Worm (Caenorhabditis elegans): ENCODE measurements around the gene C16H3.3.

The C16H3.3 gene

ce11 chrX:17631703-17632102, 21.9 kb upstream of the C16H3.3 start:
- TF ChIP-seq klf-2 (GFP tag; conservative IDR thresholded peaks at IDR 0.05) (no peak), cog-1 (tag; optimal IDR thresholded peaks at IDR 0.05) (no peak), ref-1 (GFP tag; conservative IDR thresholded peaks at IDR 0.05) (no peak), med-1 (GFP tag; optimal IDR thresholded peaks at IDR 0.05; ENCODE audit: insufficient read depth) (no peak)

ce11 chrX:17630888-17631287, 21.0 kb upstream of the C16H3.3 start:
- TF ChIP-seq tab-1 (GFP tag; IDR thresholded peaks at IDR 0.05) = no peak
- TF ChIP-seq cog-1 (tag; optimal IDR thresholded peaks at IDR 0.05) = no peak
- TF ChIP-seq ztf-23 (GFP tag; IDR thresholded peaks at IDR 0.05) = no peak
- TF ChIP-seq flt-1 (GFP tag; IDR thresholded peaks at IDR 0.05) = no peak
- TF ChIP-seq med-1 (GFP tag; optimal IDR thresholded peaks at IDR 0.05; ENCODE audit: insufficient read depth) = no peak
- no peak for TF ChIP-seq klf-2 (GFP tag; conservative IDR thresholded peaks at IDR 0.05)
- no peak for TF ChIP-seq ztf-29 (GFP tag; IDR thresholded peaks at IDR 0.05)
- TF ChIP-seq ref-1 (GFP tag; conservative IDR thresholded peaks at IDR 0.05) = no peak
- no peak for TF ChIP-seq T22C8.4 (GFP tag; IDR thresholded peaks at IDR 0.05)

- no peak for TF ChIP-seq ref-1 (GFP tag; conservative IDR thresholded peaks at IDR 0.05)
- TF ChIP-seq flt-1 (GFP tag; IDR thresholded peaks at IDR 0.05) = 0 out of 2 replicates have a peak, but pooled peaks have one; percentile 11
These were observed 18.5 kb upstream of the C16H3.3 start for ce11 chrX:17628345-17628744.

ce11 chrX:17627923-17628322, 18.1 kb upstream of the C16H3.3 start:
- TF ChIP-seq cog-1 (tag; optimal IDR thresholded peaks at IDR 0.05) (no peak), ztf-23 (GFP tag; IDR thresholded peaks at IDR 0.05) (no peak)

ce11 chrX:17627382-17627781, 17.5 kb upstream of the C16H3.3 start:
- TF ChIP-seq flt-1 (GFP tag; IDR thresholded peaks at IDR 0.05) (no peak), klf-2 (GFP tag; conservative IDR thresholded peaks at IDR 0.05) (no peak), cog-1 (tag; optimal IDR thresholded peaks at IDR 0.05) (no peak), tab-1 (GFP tag; IDR thresholded peaks at IDR 0.05) (no peak), ztf-23 (GFP tag; IDR thresholded peaks at IDR 0.05) (no peak), ztf-29 (GFP tag; IDR thresholded peaks at IDR 0.05) (no peak), med-1 (GFP tag; optimal IDR thresholded peaks at IDR 0.05; ENCODE audit: insufficient read depth) (no peak), T22C8.4 (GFP tag; IDR thresholded peaks at IDR 0.05) (no peak), ref-1 (GFP tag; conservative IDR thresholded peaks at IDR 0.05) (no peak)

ce11 chrX:17626599-17626998, 16.8 kb upstream of the C16H3.3 start:
- TF ChIP-seq cog-1 (tag; optimal IDR thresholded peaks at IDR 0.05) (no peak), flt-1 (GFP tag; IDR thresholded peaks at IDR 0.05) (no peak), ref-1 (GFP tag; conservative IDR thresholded peaks at IDR 0.05) (no peak), T22C8.4 (GFP tag; IDR thresholded peaks at IDR 0.05) (no peak), ztf-23 (GFP tag; IDR thresholded peaks at IDR 0.05) (no peak), tab-1 (GFP tag; IDR thresholded peaks at IDR 0.05) (no peak), klf-2 (GFP tag; conservative IDR thresholded peaks at IDR 0.05) (no peak), ztf-29 (GFP tag; IDR thresholded peaks at IDR 0.05) (no peak), med-1 (GFP tag; optimal IDR thresholded peaks at IDR 0.05; ENCODE audit: insufficient read depth) (no peak)

ce11 chrX:17625729-17626128, 15.9 kb upstream of the C16H3.3 start:
- TF ChIP-seq flt-1 (GFP tag; IDR thresholded peaks at IDR 0.05) (no peak), med-1 (GFP tag; optimal IDR thresholded peaks at IDR 0.05; ENCODE audit: insufficient read depth) (no peak), ztf-23 (GFP tag; IDR thresholded peaks at IDR 0.05) (no peak), T22C8.4 (GFP tag; IDR thresholded peaks at IDR 0.05) (no peak), ref-1 (GFP tag; conservative IDR thresholded peaks at IDR 0.05) (no peak), ztf-29 (GFP tag; IDR thresholded peaks at IDR 0.05) (no peak), klf-2 (GFP tag; conservative IDR thresholded peaks at IDR 0.05) (no peak), cog-1 (tag; optimal IDR thresholded peaks at IDR 0.05) (no peak), tab-1 (GFP tag; IDR thresholded peaks at IDR 0.05) (no peak)

ce11 chrX:17625245-17625644, 15.4 kb upstream of the C16H3.3 start:
- no peak for TF ChIP-seq flt-1 (GFP tag; IDR thresholded peaks at IDR 0.05)
- no peak for TF ChIP-seq T22C8.4 (GFP tag; IDR thresholded peaks at IDR 0.05)
- TF ChIP-seq klf-2 (GFP tag; conservative IDR thresholded peaks at IDR 0.05) = no peak
- no peak for TF ChIP-seq tab-1 (GFP tag; IDR thresholded peaks at IDR 0.05)
- no peak for TF ChIP-seq ztf-29 (GFP tag; IDR thresholded peaks at IDR 0.05)
- TF ChIP-seq ref-1 (GFP tag; conservative IDR thresholded peaks at IDR 0.05) = no peak
- TF ChIP-seq ztf-23 (GFP tag; IDR thresholded peaks at IDR 0.05) = no peak
- TF ChIP-seq med-1 (GFP tag; optimal IDR thresholded peaks at IDR 0.05; ENCODE audit: insufficient read depth) = no peak

- TF ChIP-seq T22C8.4 (GFP tag; IDR thresholded peaks at IDR 0.05) (no peak), cog-1 (tag; optimal IDR thresholded peaks at IDR 0.05) (no peak), ztf-29 (GFP tag; IDR thresholded peaks at IDR 0.05) (no peak), klf-2 (GFP tag; conservative IDR thresholded peaks at IDR 0.05) (no peak)
These were observed 4.4 kb upstream of the C16H3.3 start, which contains the start of gene ncs-7 for ce11 chrX:17614245-17614644. Gene ncs-7, plus strand, starts transcription at chrX:17614545.

ce11 chrX:17613024-17613423, 3.2 kb upstream of the C16H3.3 start:
- TF ChIP-seq cog-1 (tag; optimal IDR thresholded peaks at IDR 0.05) = no peak
- TF ChIP-seq tab-1 (GFP tag; IDR thresholded peaks at IDR 0.05) = no peak
- TF ChIP-seq med-1 (GFP tag; optimal IDR thresholded peaks at IDR 0.05; ENCODE audit: insufficient read depth) = no peak
- TF ChIP-seq klf-2 (GFP tag; conservative IDR thresholded peaks at IDR 0.05) = no peak
- no peak for TF ChIP-seq ztf-23 (GFP tag; IDR thresholded peaks at IDR 0.05)

ce11 chrX:17611180-17611579, 1.3 kb upstream of the C16H3.3 start:
- TF ChIP-seq flt-1 (GFP tag; IDR thresholded peaks at IDR 0.05) = peak; percentile 78
- TF ChIP-seq tab-1 (GFP tag; IDR thresholded peaks at IDR 0.05) = 0 out of 2 replicates have a peak, but pooled peaks have one; percentile 72
- peak; percentile 45; the same call in 1 of the 2 replicates for TF ChIP-seq T22C8.4 (GFP tag; IDR thresholded peaks at IDR 0.05)
- TF ChIP-seq ref-1 (GFP tag; conservative IDR thresholded peaks at IDR 0.05) = peak; percentile 52; the same call in 1 of the 2 replicates
- TF ChIP-seq ztf-29 (GFP tag; IDR thresholded peaks at IDR 0.05) = no peak
- TF ChIP-seq ztf-23 (GFP tag; IDR thresholded peaks at IDR 0.05) = 0 out of 2 replicates have a peak, but pooled peaks have one; percentile 29
- no peak for TF ChIP-seq med-1 (GFP tag; optimal IDR thresholded peaks at IDR 0.05; ENCODE audit: insufficient read depth)
